Fruit fly (Drosophila melanogaster) whole organism, prepupa: ENCODE results near the gene CG9951.

Source experiments
- Blimp-1 ChIP-seq: fragments of 200-800 bp; sonication (Bioruptor generic); optimal IDR thresholded peaks from 3 replicates; lab custom pipeline; 2017; ENCODE audit warnings: missing biosample characterization, missing genetic modification characterization, mild to moderate bottlenecking, moderate library complexity, missing genetic modification reagents
- CG11902 ChIP-seq: fragments of 200-800 bp; sonication (Bioruptor generic); optimal IDR thresholded peaks from 3 replicates; lab custom pipeline; 2016; ENCODE audit warnings: missing biosample characterization, missing genetic modification characterization
- CG15336 ChIP-seq: fragments of 200-800 bp; sonication (Bioruptor generic); IDR thresholded peaks from 2 replicates; pipeline ENCODE4 v1.3.6; 2022; ENCODE audit warnings: missing biosample characterization, missing genetic modification characterization
- CG6854 ChIP-seq: fragments of 200-800 bp; sonication (Bioruptor generic); optimal IDR thresholded peaks from 2 replicates; lab custom pipeline; 2017; ENCODE audit warnings: missing biosample characterization, mild to moderate bottlenecking, missing genetic modification characterization
- CG9139 ChIP-seq: fragments of 200-800 bp; sonication (Bioruptor generic); optimal IDR thresholded peaks from 3 replicates; lab custom pipeline; 2017; ENCODE audit warnings: missing biosample characterization, mild to moderate bottlenecking, missing genetic modification characterization
- Ets21C ChIP-seq: fragments of 200-800 bp; sonication (Bioruptor generic); optimal IDR thresholded peaks from 3 replicates; lab custom pipeline; 2016; ENCODE audit warnings: missing biosample characterization, missing genetic modification characterization
- Hr39 ChIP-seq: fragments of 200-800 bp; sonication (Bioruptor generic); optimal IDR thresholded peaks from 2 replicates; lab custom pipeline; 2016; ENCODE audit warnings: missing biosample characterization, missing genetic modification characterization
- Sox102F ChIP-seq: fragments of 200-800 bp; sonication (Bioruptor generic); optimal IDR thresholded peaks from 2 replicates; lab custom pipeline; 2016; ENCODE audit warnings: missing biosample characterization, mild to moderate bottlenecking, missing genetic modification characterization
- fd85E ChIP-seq: fragments of 200-800 bp; sonication (Bioruptor generic); optimal IDR thresholded peaks from 3 replicates; lab custom pipeline; 2016; ENCODE audit warnings: missing biosample characterization, missing genetic modification characterization
- net ChIP-seq: fragments of 200-800 bp; sonication (Bioruptor generic); optimal IDR thresholded peaks from 3 replicates; lab custom pipeline; 2016; ENCODE audit warnings: missing biosample characterization, missing genetic modification characterization

dm6 chr3L:16876785-16877468 is 14.0 kb downstream of the CG9951 start, which contains the start of gene CG32170:
- TF ChIP-seq Sox102F (GFP tag; lab: Kevin White, UChicago): no peak
- TF ChIP-seq CG15336: no peak
- TF ChIP-seq Hr39 (GFP tag; lab: Kevin White, UChicago): no peak
- TF ChIP-seq CG11902: no peak
- no peak for TF ChIP-seq CG6854
- TF ChIP-seq Blimp-1 (GFP tag; lab: Kevin White, UChicago): no peak
- no peak for TF ChIP-seq net (GFP tag; lab: Kevin White, UChicago)
- TF ChIP-seq fd85E (GFP tag; lab: Kevin White, UChicago): no peak
- no peak for TF ChIP-seq Ets21C (GFP tag; lab: Kevin White, UChicago)
- no peak for TF ChIP-seq CG9139
